Fruit fly (Drosophila melanogaster) whole organism, embryonic: Measurements from ENCODE around the gene Sdic2.

Experiments used
- Abd-B ChIP-seq: fragments of 200-800 bp; sonication (Bioruptor generic); optimal IDR thresholded peaks from 2 replicates; lab custom pipeline; 2018; ENCODE audit warnings: missing biosample characterization, mild to moderate bottlenecking, missing genetic modification characterization, moderate library complexity
- Adf1 ChIP-seq: fragments of 200-800 bp; sonication (Bioruptor generic); IDR thresholded peaks from 2 replicates; pipeline ENCODE4 v1.3.6; 2022; ENCODE audit warnings: missing biosample characterization, missing genetic modification characterization
- Awh ChIP-seq: fragments of 200-800 bp; sonication (Bioruptor generic); IDR thresholded peaks from 2 replicates; pipeline ENCODE4, ENCODE4 v1.3.6; 2022; ENCODE audit warnings: missing biosample characterization, missing genetic modification characterization
- CG10321 ChIP-seq: fragments of 200-800 bp; sonication (Bioruptor generic); IDR thresholded peaks from 2 replicates; pipeline ENCODE4 v1.3.6; 2022; ENCODE audit warnings: missing biosample characterization, missing genetic modification characterization
- CG1233 ChIP-seq: fragments of 200-800 bp; sonication (Bioruptor generic); optimal IDR thresholded peaks from 4 replicates; lab custom pipeline; 2018; ENCODE audit warnings: missing biosample characterization, mild to moderate bottlenecking, missing genetic modification characterization
- CG12942 ChIP-seq: fragments of 200-800 bp; sonication (Bioruptor generic); optimal IDR thresholded peaks from 3 replicates; lab custom pipeline; 2016; ENCODE audit warnings: missing biosample characterization, missing genetic modification characterization
- CG13624 ChIP-seq: fragments of 200-800 bp; sonication (Bioruptor generic); optimal IDR thresholded peaks from 2 replicates; lab custom pipeline; 2016; ENCODE audit warnings: missing biosample characterization, missing genetic modification characterization
- CG15011 ChIP-seq: fragments of 200-800 bp; sonication (Bioruptor generic); optimal IDR thresholded peaks from 3 replicates; lab custom pipeline; 2018; ENCODE audit warnings: missing biosample characterization, mild to moderate bottlenecking, missing genetic modification characterization
- CG17359 ChIP-seq: fragments of 200-800 bp; sonication (Bioruptor generic); optimal IDR thresholded peaks from 3 replicates; lab custom pipeline; 2018; ENCODE audit warnings: missing biosample characterization, mild to moderate bottlenecking, missing genetic modification characterization, moderate library complexity
- CG17612 ChIP-seq: fragments of 200-800 bp; sonication (Bioruptor generic); IDR thresholded peaks from 2 replicates; pipeline ENCODE4 v1.3.6; 2022; ENCODE audit warnings: missing biosample characterization, missing genetic modification characterization
- CG17912 ChIP-seq: fragments of 200-800 bp; sonication (Bioruptor generic); optimal IDR thresholded peaks from 2 replicates; lab custom pipeline; 2018; ENCODE audit warnings: missing biosample characterization, mild to moderate bottlenecking, missing genetic modification characterization
- CG2202 ChIP-seq: fragments of 200-800 bp; sonication (Bioruptor generic); optimal IDR thresholded peaks from 2 replicates; lab custom pipeline; 2018; ENCODE audit warnings: missing biosample characterization, mild to moderate bottlenecking, missing genetic modification characterization
- CG3163 ChIP-seq: fragments of 200-800 bp; sonication (Bioruptor generic); optimal IDR thresholded peaks from 3 replicates; lab custom pipeline; 2016; ENCODE audit warnings: missing biosample characterization, missing genetic modification characterization
- CG32767 ChIP-seq: fragments of 200-800 bp; sonication (Bioruptor generic); IDR thresholded peaks from 2 replicates; pipeline ENCODE4 v1.3.6; 2022; ENCODE audit warnings: missing biosample characterization, missing genetic modification characterization
- CG34376 ChIP-seq: fragments of 200-800 bp; sonication (Bioruptor generic); optimal IDR thresholded peaks from 2 replicates; lab custom pipeline; 2018; ENCODE audit warnings: missing biosample characterization, mild to moderate bottlenecking, missing genetic modification characterization
- CG34422 ChIP-seq: fragments of 200-800 bp; sonication (Bioruptor generic); IDR thresholded peaks from 3 replicates; pipeline ENCODE4 v1.3.6; 2022; ENCODE audit warnings: missing biosample characterization, missing genetic modification characterization
- CG3726 ChIP-seq: fragments of 200-800 bp; sonication (Bioruptor generic); IDR thresholded peaks from 3 replicates; pipeline ENCODE4, ENCODE4 v1.3.6; 2022; ENCODE audit warnings: missing biosample characterization, missing genetic modification characterization
- CG4360 ChIP-seq: fragments of 200-800 bp; sonication (Bioruptor generic); IDR thresholded peaks from 2 replicates; pipeline ENCODE4 v1.3.6; 2022; ENCODE audit warnings: missing biosample characterization, missing genetic modification characterization
- CG43689 ChIP-seq: fragments of 200-800 bp; sonication (Bioruptor generic); IDR thresholded peaks from 2 replicates; pipeline ENCODE4 v1.3.6; 2022; ENCODE audit warnings: missing biosample characterization, missing genetic modification characterization
- CG8359 ChIP-seq: fragments of 200-800 bp; sonication (Bioruptor generic); optimal IDR thresholded peaks from 2 replicates; lab custom pipeline; 2017; ENCODE audit warnings: missing biosample characterization, mild to moderate bottlenecking, missing genetic modification characterization, borderline replicate concordance
- CG8478 ChIP-seq: fragments of >200 bp; optimal IDR thresholded peaks from 2 replicates; lab custom pipeline; 2018
- CG9876 ChIP-seq: fragments of 200-800 bp; sonication (Bioruptor generic); optimal IDR thresholded peaks from 2 replicates; lab custom pipeline; 2016; ENCODE audit warnings: missing biosample characterization, missing genetic modification characterization
- Doc2 ChIP-seq: fragments of 200-800 bp; sonication (Bioruptor generic); IDR thresholded peaks from 2 replicates; pipeline ENCODE4 v1.3.6; 2022; ENCODE audit warnings: missing biosample characterization, missing genetic modification characterization
- Drgx ChIP-seq: fragments of 200-800 bp; sonication (Bioruptor generic); IDR thresholded peaks from 2 replicates; pipeline ENCODE4 v1.3.6; 2022; ENCODE audit warnings: missing biosample characterization, missing genetic modification characterization
- Hr51 ChIP-seq, 2 experiments: fragments of 200-800 bp; sonication (Bioruptor generic); optimal IDR thresholded peaks; 2 replicates in 1 of 2; 3 replicates in 1 of 2; lab custom pipeline; 2016 to 2018; ENCODE audit warnings: missing biosample characterization in 2 of 2, missing genetic modification characterization in 2 of 2, mild to moderate bottlenecking in 1 of 2, moderate library complexity in 1 of 2
- Lhr ChIP-seq: fragments of 200-800 bp; sonication (Bioruptor generic); optimal IDR thresholded peaks from 3 replicates; lab custom pipeline; 2017; ENCODE audit warnings: mild to moderate bottlenecking, missing biosample characterization, missing genetic modification reagents, missing genetic modification characterization
- MBD-R2 ChIP-seq: fragments of 200-800 bp; sonication (Bioruptor generic); IDR thresholded peaks from 2 replicates; pipeline ENCODE4 v1.3.6; 2022; ENCODE audit warnings: missing biosample characterization, missing genetic modification characterization
- Max ChIP-seq: fragments of 200-800 bp; sonication (Bioruptor generic); optimal IDR thresholded peaks from 2 replicates; lab custom pipeline; 2016; ENCODE audit warnings: missing biosample characterization, mild to moderate bottlenecking, missing genetic modification characterization
- Med ChIP-seq: fragments of 200-800 bp; sonication (Bioruptor generic); peaks from one replicate; lab custom pipeline; 2016; ENCODE audit warnings: missing biosample characterization, missing genetic modification characterization, mild to moderate bottlenecking, inconsistent platforms, moderate library complexity
- Mrtf ChIP-seq: fragments of 200-800 bp; sonication (Bioruptor generic); IDR thresholded peaks from 3 replicates; pipeline ENCODE4 v1.3.6; 2022; ENCODE audit warnings: missing biosample characterization, missing genetic modification characterization
- NC2α ChIP-seq: fragments of 200-800 bp; sonication (Bioruptor generic); optimal IDR thresholded peaks from 2 replicates; lab custom pipeline; 2016; ENCODE audit warnings: missing biosample characterization, missing genetic modification characterization
- Opbp ChIP-seq: fragments of 200-800 bp; sonication (Bioruptor generic); IDR thresholded peaks from 3 replicates; pipeline ENCODE4 v1.3.6; 2022; ENCODE audit warnings: missing biosample characterization, missing genetic modification characterization; ENCODE audit not compliant: partially characterized antibody
- Sox100B ChIP-seq: fragments of 200-800 bp; sonication (Bioruptor generic); optimal IDR thresholded peaks from 3 replicates; lab custom pipeline; 2018; ENCODE audit warnings: missing biosample characterization, mild to moderate bottlenecking, missing genetic modification characterization
- Spps ChIP-seq: fragments of 200-800 bp; sonication (Bioruptor generic); optimal IDR thresholded peaks from 2 replicates; lab custom pipeline; 2018; ENCODE audit warnings: missing biosample characterization, mild to moderate bottlenecking, missing genetic modification characterization
- Stat92E ChIP-seq, 3 experiments: fragments of >200 bp in 2 of 3; fragments of 200-800 bp in 1 of 3; sonication (Bioruptor generic) in 1 of 3; optimal IDR thresholded peaks; 2 replicates each; lab custom pipeline; 2017 to 2019; ENCODE audit warnings: missing biosample characterization in 3 of 3, missing genetic modification characterization in 3 of 3, mild to moderate bottlenecking in 1 of 3, moderate library complexity in 1 of 3
- Trl ChIP-seq, 3 experiments: fragments of >200 bp in 2 of 3; fragments of 200-800 bp in 1 of 3; sonication (Bioruptor generic) in 1 of 3; optimal IDR thresholded peaks; 2 replicates in 1 of 3; 3 replicates in 2 of 3; lab custom pipeline; 2016 to 2017; ENCODE audit warnings: missing biosample characterization in 1 of 3, missing genetic modification characterization in 1 of 3
- aop ChIP-seq: fragments of 200-800 bp; sonication (Bioruptor generic); IDR thresholded peaks from 2 replicates; pipeline ENCODE4 v1.3.6; 2022; ENCODE audit warnings: missing biosample characterization, missing genetic modification characterization
- chinmo ChIP-seq: fragments of 200-800 bp; sonication (Bioruptor generic); IDR thresholded peaks from 4 replicates; pipeline ENCODE4 v1.3.6; 2022; ENCODE audit warnings: missing biosample characterization, missing genetic modification characterization; ENCODE audit not compliant: partially characterized antibody
- crc ChIP-seq: fragments of 200-800 bp; sonication (Bioruptor generic); optimal IDR thresholded peaks from 2 replicates; lab custom pipeline; 2016; ENCODE audit warnings: missing biosample characterization, missing genetic modification characterization
- exex ChIP-seq: fragments of 200-800 bp; sonication (Bioruptor generic); optimal IDR thresholded peaks from 4 replicates; lab custom pipeline; 2018; ENCODE audit warnings: missing biosample characterization, mild to moderate bottlenecking, missing genetic modification characterization, moderate library complexity
- gcm ChIP-seq: fragments of 200-800 bp; sonication (Bioruptor generic); optimal IDR thresholded peaks from 2 replicates; lab custom pipeline; 2019; ENCODE audit warnings: missing biosample characterization, mild to moderate bottlenecking, missing genetic modification characterization, moderate library complexity
- her ChIP-seq: fragments of 200-800 bp; sonication (Bioruptor generic); optimal IDR thresholded peaks from 2 replicates; lab custom pipeline; 2016; ENCODE audit warnings: missing biosample characterization, missing genetic modification characterization
- lbe ChIP-seq: fragments of 200-800 bp; sonication (Bioruptor generic); optimal IDR thresholded peaks from 2 replicates; lab custom pipeline; 2016; ENCODE audit warnings: missing biosample characterization, mild to moderate bottlenecking, missing genetic modification characterization
- mirr ChIP-seq: fragments of 200-800 bp; sonication (Bioruptor generic); optimal IDR thresholded peaks from 3 replicates; lab custom pipeline; 2018; ENCODE audit warnings: missing biosample characterization, mild to moderate bottlenecking, missing genetic modification characterization
- nom ChIP-seq: fragments of 200-800 bp; sonication (Bioruptor generic); optimal IDR thresholded peaks from 2 replicates; lab custom pipeline; 2017; ENCODE audit warnings: missing biosample characterization, missing genetic modification characterization, mild to moderate bottlenecking, moderate library complexity, missing genetic modification reagents
- oc ChIP-seq: fragments of 200-800 bp; sonication (Bioruptor generic); optimal IDR thresholded peaks from 2 replicates; lab custom pipeline; 2018; ENCODE audit warnings: missing biosample characterization, mild to moderate bottlenecking, missing genetic modification characterization, moderate library complexity
- psq ChIP-seq: fragments of 200-800 bp; sonication (Bioruptor generic); optimal IDR thresholded peaks from 2 replicates; lab custom pipeline; 2017; ENCODE audit warnings: missing biosample characterization, missing genetic modification characterization
- sens-2 ChIP-seq: fragments of 200-800 bp; sonication (Bioruptor generic); IDR thresholded peaks from 2 replicates; pipeline ENCODE4 v1.3.6; 2022; ENCODE audit warnings: missing biosample characterization, missing genetic modification characterization
- sob ChIP-seq: fragments of 200-800 bp; sonication (Bioruptor generic); IDR thresholded peaks from 2 replicates; pipeline ENCODE4 v1.3.6; 2022; ENCODE audit warnings: missing biosample characterization, missing genetic modification characterization
- yki ChIP-seq: fragments of >200 bp; optimal IDR thresholded peaks from 3 replicates; lab custom pipeline; 2018
- zf30C ChIP-seq: fragments of 200-800 bp; sonication (Bioruptor generic); optimal IDR thresholded peaks from 3 replicates; lab custom pipeline; 2018; ENCODE audit warnings: missing biosample characterization, mild to moderate bottlenecking, missing genetic modification characterization

Sdic2 gene

DNA sequence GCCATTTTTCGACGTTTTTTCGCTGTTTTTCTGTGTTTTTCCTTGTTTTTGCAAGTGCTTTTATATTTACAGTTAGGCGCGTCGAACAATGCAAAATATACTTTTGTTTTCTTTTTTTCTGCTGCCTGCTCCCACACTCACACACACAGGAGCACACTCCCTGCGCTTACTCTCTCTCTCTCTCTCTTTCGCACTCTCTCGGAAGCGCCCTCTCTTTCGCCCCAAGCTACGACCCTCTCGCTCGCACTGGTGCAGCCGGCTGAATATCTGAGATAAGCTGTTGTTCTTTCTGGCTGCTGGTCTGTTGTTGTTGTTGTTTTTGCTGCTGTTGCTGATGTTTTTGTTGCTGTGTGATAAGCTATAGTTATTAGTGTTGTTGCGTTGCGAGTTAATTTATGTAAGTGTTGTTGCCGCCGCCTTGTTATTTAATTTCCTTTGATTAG, 27.3 kb downstream of the Sdic2 start (continued):
- TF ChIP-seq Max (GFP tag; lab: Kevin White, UChicago) (no peak), Sox100B (GFP tag; lab: Kevin White, UChicago) (no peak), zf30C (GFP tag; lab: Kevin White, UChicago) (no peak), CG3163 (GFP tag; lab: Kevin White, UChicago) (no peak), CG8359 (GFP tag; lab: Kevin White, UChicago) (no peak), Awh (GFP tag; lab: Robert Waterston, UW) (no peak), Med (GFP tag; lab: Kevin White, UChicago) (peak; percentile 31), CG17612 (GFP tag; lab: Robert Waterston, UW) (no peak), Drgx (GFP tag; lab: Robert Waterston, UW) (peak; percentile 53; the same call in 1 of the 2 replicates), Hr51 (GFP tag; optimal IDR thresholded peaks at IDR 0.05; lab: Kevin White, UChicago) (no peak), CG13624 (GFP tag; lab: Kevin White, UChicago) (no peak), sob (GFP tag; lab: Robert Waterston, UW) (no peak), CG34422 (GFP tag; lab: Robert Waterston, UW) (peak; percentile 72; the same call in 2 of the 3 replicates), Lhr (GFP tag; lab: Kevin White, UChicago) (no peak), CG32767 (no peak), CG43689 (GFP tag; lab: Robert Waterston, UW) (no peak), CG12942 (GFP tag; lab: Kevin White, UChicago) (no peak), CG9876 (GFP tag; lab: Kevin White, UChicago) (no peak), crc (GFP tag; lab: Kevin White, UChicago) (no peak), sens-2 (GFP tag; lab: Robert Waterston, UW) (no peak), lbe (GFP tag; lab: Kevin White, UChicago) (peak; percentile 21), psq (GFP tag; lab: Kevin White, UChicago) (no peak), aop (GFP tag; lab: Robert Waterston, UW) (no peak), Trl (optimal IDR thresholded peaks at IDR 0.05; lab: Kevin White, UChicago) (peak; percentile 73 to 86), Trl (GFP tag; optimal IDR thresholded peaks at IDR 0.05; lab: Kevin White, UChicago) (no peak), Spps (no peak), CG3726 (GFP tag; lab: Robert Waterston, UW) (no peak), mirr (GFP tag; lab: Kevin White, UChicago) (peak; percentile 25), CG2202 (tag; lab: Kevin White, UChicago) (no peak), her (no peak), exex (tag; lab: Kevin White, UChicago) (peak; percentile 47), NC2α (GFP tag; lab: Kevin White, UChicago) (no peak), Adf1 (GFP tag; lab: Robert Waterston, UW) (peak; percentile 8; the same call in 1 of the 2 replicates), Opbp (GFP tag; lab: Robert Waterston, UW) (no peak), CG34376 (GFP tag; lab: Kevin White, UChicago) (peak; percentile 46), MBD-R2 (GFP tag; lab: Robert Waterston, UW) (no peak), CG8478 (peak; percentile 79), Mrtf (GFP tag; lab: Robert Waterston, UW) (no peak), CG17359 (tag; lab: Kevin White, UChicago) (no peak), CG10321 (GFP tag; lab: Robert Waterston, UW) (peak; percentile 71), Stat92E (GFP tag; optimal IDR thresholded peaks at IDR 0.05; lab: Kevin White, UChicago) (peak in 1 of 3 experiments; percentile 73), Doc2 (GFP tag; lab: Robert Waterston, UW) (no peak), yki (lab: Kevin White, UChicago) (peak; percentile 23), Abd-B (GFP tag; lab: Kevin White, UChicago) (no peak), CG15011 (GFP tag; lab: Kevin White, UChicago) (no peak), CG4360 (GFP tag; lab: Robert Waterston, UW) (peak; percentile 94), nom (GFP tag; lab: Kevin White, UChicago) (peak; percentile 50), CG17912 (GFP tag; lab: Kevin White, UChicago) (no peak), chinmo (GFP tag; lab: Robert Waterston, UW) (0 out of 4 replicates have a peak, but pooled peaks have one; percentile 51), oc (tag; lab: Kevin White, UChicago) (peak; percentile 45), gcm (GFP tag; lab: Kevin White, UChicago) (no peak), CG1233 (GFP tag; lab: Kevin White, UChicago) (no peak)
